Worm (Caenorhabditis elegans) whole organism, midembryonic: ENCODE data around the gene hst-3.2.

Experiments
- T22C8.4 ChIP-seq: fragments of 200-800 bp; sonication (Bioruptor generic); IDR thresholded peaks from 2 replicates; pipeline ENCODE4 v1.3.6; 2022; ENCODE audit warnings: missing genetic modification characterization, missing compliant biosample characterization
- cog-1 ChIP-seq: sonication (generic microtip); optimal IDR thresholded peaks from 2 replicates; lab custom pipeline; 2016; ENCODE audit warnings: missing genetic modification characterization, missing compliant biosample characterization
- flt-1 ChIP-seq: fragments of 200-800 bp; sonication (Bioruptor generic); IDR thresholded peaks from 2 replicates; pipeline ENCODE4 v1.3.6; 2022; ENCODE audit warnings: missing genetic modification characterization, missing compliant biosample characterization
- klf-2 ChIP-seq: fragments of 200-800 bp; sonication (Bioruptor generic); conservative IDR thresholded peaks from 2 replicates; pipeline ENCODE4 v1.3.6; 2022; ENCODE audit warnings: missing genetic modification reagents, missing genetic modification characterization, missing compliant biosample characterization
- med-1 ChIP-seq: sonication (generic microtip); optimal IDR thresholded peaks from 2 replicates; lab custom pipeline; 2017; ENCODE audit warnings: missing genetic modification characterization, mild to moderate bottlenecking, missing compliant biosample characterization, antibody characterized with exemption, missing genetic modification reagents; ENCODE audit not compliant: insufficient read depth
- ref-1 ChIP-seq: fragments of 200-800 bp; sonication (Bioruptor generic); conservative IDR thresholded peaks from 2 replicates; pipeline ENCODE4 v1.3.6; 2022; ENCODE audit warnings: missing genetic modification reagents, missing genetic modification characterization, missing compliant biosample characterization
- tab-1 ChIP-seq: fragments of 200-800 bp; sonication (Bioruptor generic); IDR thresholded peaks from 2 replicates; pipeline ENCODE4 v1.3.6; 2022; ENCODE audit warnings: missing genetic modification characterization, missing compliant biosample characterization
- ztf-23 ChIP-seq: fragments of 200-800 bp; sonication (Bioruptor generic); IDR thresholded peaks from 2 replicates; pipeline ENCODE4 v1.3.6; 2022; ENCODE audit warnings: missing genetic modification reagents, missing genetic modification characterization, missing compliant biosample characterization
- ztf-29 ChIP-seq: fragments of 200-800 bp; sonication (Bioruptor generic); IDR thresholded peaks from 2 replicates; pipeline ENCODE4 v1.3.6; 2022; ENCODE audit warnings: missing genetic modification reagents, missing genetic modification characterization, missing compliant biosample characterization

DNA sequence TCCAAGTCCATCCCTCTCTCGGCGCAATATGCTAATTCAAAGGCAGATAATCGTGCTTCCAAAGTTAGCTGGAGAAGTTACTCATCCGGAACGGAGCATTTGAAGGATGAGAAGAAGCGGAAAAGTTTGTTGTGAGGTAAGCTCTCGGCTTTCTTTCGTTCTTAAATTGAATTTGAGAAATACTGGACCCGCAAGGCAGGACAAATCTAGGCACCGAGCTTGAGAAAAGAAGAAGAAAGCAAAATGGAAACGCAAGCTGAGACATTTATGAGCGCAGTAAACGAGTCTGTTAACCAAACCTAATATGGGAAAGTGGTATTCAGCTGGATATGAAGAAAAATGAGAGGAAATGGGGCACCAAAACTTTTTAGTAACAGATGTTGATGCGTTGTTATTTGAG is 2.2 kb upstream of the hst-3.2 start:
- TF ChIP-seq med-1 (GFP tag; lab: Kevin White, UChicago): no peak
- no peak for TF ChIP-seq ztf-29
- no peak for TF ChIP-seq flt-1
- TF ChIP-seq klf-2 (GFP tag; lab: Robert Waterston, UW): no peak
- TF ChIP-seq ref-1: no peak
- no peak for TF ChIP-seq ztf-23 (GFP tag; lab: Robert Waterston, UW)
- TF ChIP-seq T22C8.4 (GFP tag; lab: Robert Waterston, UW): no peak
- no peak for TF ChIP-seq cog-1 (tag; lab: Kevin White, UChicago)
- TF ChIP-seq tab-1 (GFP tag; lab: Robert Waterston, UW): no peak
